Fruit fly (Drosophila melanogaster): ENCODE data around the gene Smr.

Smr gene

dm6 chrX:12750928-12751631 is 8.7 kb upstream of the Smr start (continued):
- TF ChIP-seq rib (GFP tag; IDR thresholded peaks at IDR 0.05) (peak; percentile 100), NC2β (GFP tag; optimal IDR thresholded peaks at IDR 0.05) (peak; percentile 99), CG6272 (GFP tag; IDR thresholded peaks at IDR 0.05) (peak; percentile 99), Fer3 (tag; optimal IDR thresholded peaks at IDR 0.05) (peak; percentile 100), gcm (GFP tag; optimal IDR thresholded peaks at IDR 0.05) (peak; percentile 100), sim (GFP tag; IDR thresholded peaks at IDR 0.05) (peak; percentile 96), CG34422 (GFP tag; IDR thresholded peaks at IDR 0.05) (peak; percentile 100), E2f1 (GFP tag; IDR thresholded peaks at IDR 0.05) (peak; percentile 100), ems (GFP tag; optimal IDR thresholded peaks at IDR 0.05) (peak; percentile 100), CG9215 (GFP tag; IDR thresholded peaks at IDR 0.05) (peak; percentile 100), Asciz (GFP tag; optimal IDR thresholded peaks at IDR 0.05) (peak; percentile 100), PHDP (tag; optimal IDR thresholded peaks at IDR 0.05) (peak; percentile 100), CG11456 (GFP tag; IDR thresholded peaks at IDR 0.05) (peak; percentile 99), onecut (GFP tag; IDR thresholded peaks at IDR 0.05) (peak; percentile 97), H15 (GFP tag; IDR thresholded peaks at IDR 0.05) (peak; percentile 99), Ravus (GFP tag; IDR thresholded peaks at IDR 0.05) (peak; percentile 99), CG2875 (GFP tag; optimal IDR thresholded peaks at IDR 0.05) (peak; percentile 99), CG13624 (GFP tag; optimal IDR thresholded peaks at IDR 0.05) (peak; percentile 100), Jarid2 (GFP tag; optimal IDR thresholded peaks at IDR 0.05) (peak; percentile 99), CG31224 (GFP tag; IDR thresholded peaks at IDR 0.05) (peak; percentile 99), abd-A (tag; optimal IDR thresholded peaks at IDR 0.05) (peak; percentile 91), fd64A (GFP tag; optimal IDR thresholded peaks at IDR 0.05) (peak; percentile 87), sna (GFP tag; IDR thresholded peaks at IDR 0.05; ENCODE audit: partially characterized antibody) (peak; percentile 40; the same call in 1 of the 2 replicates), z (GFP tag; IDR thresholded peaks at IDR 0.05) (peak; percentile 71; the same call in 2 of the 3 replicates), lmd (GFP tag; IDR thresholded peaks at IDR 0.05) (peak; percentile 100), CG14667 (GFP tag; IDR thresholded peaks at IDR 0.05) (peak; percentile 98), CG12155 (GFP tag; optimal IDR thresholded peaks at IDR 0.05) (peak; percentile 99), CG12659 (GFP tag; optimal IDR thresholded peaks at IDR 0.05) (peak; percentile 100), CG6765 (GFP tag; optimal IDR thresholded peaks at IDR 0.05) (peak; percentile 100), hb (GFP tag; IDR thresholded peaks at IDR 0.05; ENCODE audit: partially characterized antibody) (peak; percentile 73; the same call in 2 of the 3 replicates), CG10431 (GFP tag; optimal IDR thresholded peaks at IDR 0.05) (peak; percentile 98), ara (GFP tag; IDR thresholded peaks at IDR 0.05) (peak; percentile 96), CG9609 (GFP tag; optimal IDR thresholded peaks at IDR 0.05) (peak; percentile 100), unc-4 (GFP tag; IDR thresholded peaks at IDR 0.05; ENCODE audit: partially characterized antibody) (0 out of 2 replicates have a peak, but pooled peaks have one; percentile 23), Hr3 (GFP tag; optimal IDR thresholded peaks at IDR 0.05) (peak; percentile 100), nmo (GFP tag; optimal IDR thresholded peaks at IDR 0.05) (peak; percentile 100), bab2 (GFP tag; optimal IDR thresholded peaks at IDR 0.05) (peak; percentile 99), row (GFP tag; IDR thresholded peaks at IDR 0.05) (peak; percentile 99), bcd (GFP tag; optimal IDR thresholded peaks at IDR 0.05) (peak; percentile 100), sr (GFP tag; IDR thresholded peaks at IDR 0.05) (peak; percentile 98), CTCF (GFP tag; optimal IDR thresholded peaks at IDR 0.05) (peak; percentile 78), chm (GFP tag; IDR thresholded peaks at IDR 0.05) (peak; percentile 98), vnd (GFP tag; IDR thresholded peaks at IDR 0.05; ENCODE audit: partially characterized antibody) (peak; percentile 61; the same call in 1 of the 3 replicates), Sox100B (GFP tag; optimal IDR thresholded peaks at IDR 0.05) (peak; percentile 100), bigmax (GFP tag; optimal IDR thresholded peaks at IDR 0.05) (peak; percentile 86), CG4707 (GFP tag; optimal IDR thresholded peaks at IDR 0.05) (peak; percentile 97), cg (GFP tag; optimal IDR thresholded peaks at IDR 0.05) (no peak), Vsx1 (GFP tag; optimal IDR thresholded peaks at IDR 0.05) (peak; percentile 99), ap (GFP tag; IDR thresholded peaks at IDR 0.05) (peak; percentile 99), tx (GFP tag; optimal IDR thresholded peaks at IDR 0.05) (peak; percentile 100)
